Worm (Caenorhabditis elegans): ENCODE results near the gene fat-3.

Gene fat-3

ce11 chrIV:9801418-9801817 is 1.4 kb upstream of the fat-3 start (continued):
- TF ChIP-seq dve-1 (tag; optimal IDR thresholded peaks at IDR 0.05; ENCODE audit: insufficient read depth), result peak; percentile 93
- peak; percentile 64 for TF ChIP-seq nhr-10 (tag; optimal IDR thresholded peaks at IDR 0.05)
- no peak for TF ChIP-seq Y105C5A.15 (GFP tag; IDR thresholded peaks at IDR 0.05)
- no peak for TF ChIP-seq skn-1 (tag; optimal IDR thresholded peaks at IDR 0.05)
- peak; percentile 40 for TF ChIP-seq mep-1 (tag; optimal IDR thresholded peaks at IDR 0.05)
- TF ChIP-seq ceh-82 (tag; optimal IDR thresholded peaks at IDR 0.05), result no peak
- peak; percentile 96 for TF ChIP-seq hlh-11 (tag; optimal IDR thresholded peaks at IDR 0.05)
- TF ChIP-seq dmd-8 (GFP tag; IDR thresholded peaks at IDR 0.05), result no peak
- no peak for TF ChIP-seq vab-7 (GFP tag; IDR thresholded peaks at IDR 0.05)
- peak; percentile 78 for TF ChIP-seq nhr-48 (tag; optimal IDR thresholded peaks at IDR 0.05)
- TF ChIP-seq mdl-1 (tag; optimal IDR thresholded peaks at IDR 0.05), result peak in 1 of 2 experiments; percentile 57
- TF ChIP-seq jun-1 (tag; optimal IDR thresholded peaks at IDR 0.05), result no peak
- TF ChIP-seq lin-1 (GFP tag; IDR thresholded peaks at IDR 0.05), result peak; percentile 95
- TF ChIP-seq lin-13 (GFP tag; optimal IDR thresholded peaks at IDR 0.05), result no peak
- TF ChIP-seq nhr-25 (tag; optimal IDR thresholded peaks at IDR 0.05; ENCODE audit: borderline replicate concordance, insufficient read depth), result no peak
- no peak for TF ChIP-seq nhr-237 (tag; optimal IDR thresholded peaks at IDR 0.05)
- TF ChIP-seq tra-1 (GFP tag; IDR thresholded peaks at IDR 0.05), result peak; percentile 97
- TF ChIP-seq lir-3 (tag; optimal IDR thresholded peaks at IDR 0.05), result no peak
- TF ChIP-seq F37D6.2 (tag; optimal IDR thresholded peaks at IDR 0.05), result no peak
- TF ChIP-seq pqm-1 (tag; optimal IDR thresholded peaks at IDR 0.05), result peak; percentile 98
- peak in 1 of 2 experiments; percentile 40 for TF ChIP-seq daf-16 (GFP tag; optimal IDR thresholded peaks at IDR 0.05)
- peak; percentile 92 for TF ChIP-seq daf-16 (tag; optimal IDR thresholded peaks at IDR 0.05)
- TF ChIP-seq lin-15B (tag; optimal IDR thresholded peaks at IDR 0.05), result no peak
- no peak for TF ChIP-seq egl-43 (GFP tag; IDR thresholded peaks at IDR 0.05)

- TF ChIP-seq mdl-1 (tag; optimal IDR thresholded peaks at IDR 0.05), result peak in 1 of 2 experiments; percentile 71
- no peak for TF ChIP-seq spr-3 (GFP tag; optimal IDR thresholded peaks at IDR 0.05)
- TF ChIP-seq daf-19 (GFP tag; conservative IDR thresholded peaks at IDR 0.05), result no peak
- TF ChIP-seq vab-7 (GFP tag; IDR thresholded peaks at IDR 0.05), result no peak
- no peak for TF ChIP-seq F10B5.3 (tag; optimal IDR thresholded peaks at IDR 0.05)
- no peak for TF ChIP-seq nhr-10 (tag; optimal IDR thresholded peaks at IDR 0.05)
- TF ChIP-seq ceh-62 (tag; optimal IDR thresholded peaks at IDR 0.05), result no peak
- no peak for TF ChIP-seq nhr-41 (GFP tag; IDR thresholded peaks at IDR 0.05)
- TF ChIP-seq ZK337.2 (GFP tag; IDR thresholded peaks at IDR 0.05), result no peak
- TF ChIP-seq ZK546.5 (tag; optimal IDR thresholded peaks at IDR 0.05), result no peak
- TF ChIP-seq pha-4 (GFP tag; IDR thresholded peaks at IDR 0.05), result no peak
- peak; percentile 21 for TF ChIP-seq pha-4 (tag; optimal IDR thresholded peaks at IDR 0.05)
- TF ChIP-seq tra-1 (GFP tag; IDR thresholded peaks at IDR 0.05), result no peak
- TF ChIP-seq lin-38 (GFP tag; IDR thresholded peaks at IDR 0.05), result 0 out of 2 replicates have a peak, but pooled peaks have one; percentile 28
- TF ChIP-seq hmg-1.1 (GFP tag; IDR thresholded peaks at IDR 0.05), result no peak
- no peak for TF ChIP-seq D1046.2 (GFP tag; IDR thresholded peaks at IDR 0.05)
- TF ChIP-seq hlh-30 (tag; optimal IDR thresholded peaks at IDR 0.05; ENCODE audit: insufficient read depth), result peak; percentile 87
- TF ChIP-seq sdz-12 (GFP tag; optimal IDR thresholded peaks at IDR 0.05), result no peak
- no peak for TF ChIP-seq mxl-2 (GFP tag; conservative IDR thresholded peaks at IDR 0.05)
- no peak for TF ChIP-seq daf-12 (tag; optimal IDR thresholded peaks at IDR 0.05)
- peak; percentile 43 for TF ChIP-seq nhr-48 (tag; optimal IDR thresholded peaks at IDR 0.05)
- no peak for TF ChIP-seq dmd-9 (GFP tag; IDR thresholded peaks at IDR 0.05)
- peak; percentile 6 for TF ChIP-seq rbr-2 (tag; optimal IDR thresholded peaks at IDR 0.05)
- TF ChIP-seq fos-1 (tag; optimal IDR thresholded peaks at IDR 0.05), result no peak
- TF ChIP-seq lin-39 (tag; optimal IDR thresholded peaks at IDR 0.05), result no peak
- TF ChIP-seq zip-2 (tag; optimal IDR thresholded peaks at IDR 0.05), result no peak
- TF ChIP-seq F49E8.2 (tag; optimal IDR thresholded peaks at IDR 0.05; ENCODE audit: borderline replicate concordance), result no peak
- no peak for TF ChIP-seq ztf-7 (tag; optimal IDR thresholded peaks at IDR 0.05)
- no peak for TF ChIP-seq ceh-44 (GFP tag; IDR thresholded peaks at IDR 0.05)
- no peak for TF ChIP-seq daf-8 (GFP tag; IDR thresholded peaks at IDR 0.05)
- no peak for TF ChIP-seq fkh-10 (GFP tag; optimal IDR thresholded peaks at IDR 0.05)
- no peak for TF ChIP-seq nhr-25 (tag; optimal IDR thresholded peaks at IDR 0.05; ENCODE audit: borderline replicate concordance, insufficient read depth)
- TF ChIP-seq dmd-6 (GFP tag; IDR thresholded peaks at IDR 0.05), result peak; percentile 70
- TF ChIP-seq aly-2 (tag; optimal IDR thresholded peaks at IDR 0.05), result no peak
Observed at ce11 chrIV:9803544-9803943, 721 bp downstream of the fat-3 start.
